Worm (Caenorhabditis elegans): ENCODE measurements around the gene ZC250.5.

DNA sequence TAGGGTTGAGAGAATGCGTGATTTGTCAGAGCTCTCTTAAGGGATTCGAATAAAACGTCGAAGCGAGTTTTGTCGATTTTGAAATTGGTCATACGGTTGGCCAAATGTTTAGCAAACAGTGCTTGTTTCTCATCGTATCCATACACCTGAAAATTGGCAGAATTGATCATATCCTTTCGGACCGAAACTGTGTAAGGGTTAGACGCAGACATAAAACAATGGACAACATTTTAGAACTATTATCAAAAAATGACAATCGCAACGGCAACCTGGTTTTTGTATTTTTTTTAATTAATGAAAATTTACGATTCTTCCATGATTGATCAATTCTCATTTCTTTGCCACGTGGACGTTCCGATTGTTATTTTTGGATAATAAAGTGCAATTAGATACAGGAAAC is 31.4 kb upstream of the ZC250.5 start:
- TF ChIP-seq zip-5 (tag; optimal IDR thresholded peaks at IDR 0.05) (no peak), nhr-11 (tag; optimal IDR thresholded peaks at IDR 0.05) (no peak), ztf-16 (tag; optimal IDR thresholded peaks at IDR 0.05) (no peak), pha-4 (tag; optimal IDR thresholded peaks at IDR 0.05) (no peak), ama-1 (optimal IDR thresholded peaks at IDR 0.05) (no peak), fkh-10 (GFP tag; optimal IDR thresholded peaks at IDR 0.05) (no peak), tbx-2 (tag; optimal IDR thresholded peaks at IDR 0.05) (no peak)

Data from whole organism, late embryonic.